Fruit fly (Drosophila melanogaster) whole organism, wandering third instar larva: ENCODE data around the gene Sbp2.

Source experiments
- CrebA ChIP-seq: fragments of 200-800 bp; sonication (Bioruptor generic); optimal IDR thresholded peaks from 2 replicates; lab custom pipeline; 2016; ENCODE audit warnings: missing biosample characterization, mild to moderate bottlenecking, missing genetic modification characterization, borderline replicate concordance
- HLH106 ChIP-seq: fragments of 200-800 bp; optimal IDR thresholded peaks from 3 replicates; lab custom pipeline; 2019; ENCODE audit warnings: missing biosample characterization, mild to moderate bottlenecking, missing genetic modification characterization, moderate library complexity
- Vsx2 ChIP-seq: fragments of 200-300, 225-300 bp; sonication (Bioruptor generic); optimal IDR thresholded peaks from 2 replicates; lab custom pipeline; 2018; ENCODE audit warnings: missing biosample characterization, missing genetic modification characterization; ENCODE audit not compliant: partially characterized antibody
- dl ChIP-seq, 2 experiments: fragments of 175-275, 200-275 bp in 1 of 2; fragments of 200-275 bp in 1 of 2; sonication (Bioruptor generic); optimal IDR thresholded peaks; lab custom pipeline; 2018; ENCODE audit warnings: mild to moderate bottlenecking in 2 of 2, missing biosample characterization in 2 of 2, missing genetic modification characterization in 2 of 2, moderate library complexity in 2 of 2; ENCODE audit not compliant: partially characterized antibody in 2 of 2, insufficient read depth in 1 of 2
- h ChIP-seq: fragments of 200-800 bp; sonication (Bioruptor generic); optimal IDR thresholded peaks from 3 replicates; lab custom pipeline; 2016; ENCODE audit warnings: missing biosample characterization, mild to moderate bottlenecking, missing genetic modification characterization
- lola ChIP-seq: fragments of >200 bp; optimal IDR thresholded peaks from 2 replicates; lab custom pipeline; 2017; ENCODE audit warnings: missing biosample characterization, missing genetic modification characterization
- pan ChIP-seq: fragments of >200 bp; optimal IDR thresholded peaks from 2 replicates; lab custom pipeline; 2017
- sage ChIP-seq: fragments of 200-800 bp; sonication (Bioruptor generic); optimal IDR thresholded peaks from 2 replicates; lab custom pipeline; 2016; ENCODE audit warnings: missing biosample characterization, mild to moderate bottlenecking, missing genetic modification characterization

DNA sequence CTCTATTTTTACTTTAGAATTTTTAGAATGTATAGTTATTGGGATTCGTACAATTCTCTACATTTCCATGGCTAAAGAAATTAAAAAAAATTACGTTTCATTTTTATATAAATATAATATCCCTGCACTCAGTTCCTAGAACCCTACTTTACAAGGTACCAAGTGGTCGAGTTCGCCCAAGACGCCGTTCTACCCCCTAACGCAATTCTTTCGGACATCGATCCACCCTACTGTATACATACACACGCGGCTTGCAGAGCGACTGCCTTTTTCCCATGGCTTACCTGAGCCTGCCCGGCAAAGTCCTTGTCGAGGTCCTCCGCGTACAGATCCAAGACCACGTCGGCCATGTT, 10.8 kb downstream of the Sbp2 start:
- TF ChIP-seq lola (GFP tag; lab: Kevin White, UChicago): no peak
- TF ChIP-seq HLH106 (tag; lab: Kevin White, UChicago): no peak
- no peak for TF ChIP-seq Vsx2
- no peak for TF ChIP-seq sage
- TF ChIP-seq dl (GFP tag; optimal IDR thresholded peaks at IDR 0.05; lab: Kevin White, UChicago; ENCODE audit: insufficient read depth in 1 of 2, partially characterized antibody in 2 of 2): no peak
- TF ChIP-seq h (GFP tag; lab: Kevin White, UChicago): no peak
- no peak for TF ChIP-seq pan (lab: Kevin White, UChicago)
- TF ChIP-seq CrebA (GFP tag; lab: Kevin White, UChicago): no peak
